Worm (Caenorhabditis elegans) whole organism, early embryonic: ENCODE results near the gene F21A3.4.

Source experiments
- B0310.2 ChIP-seq: sonication (generic microtip); optimal IDR thresholded peaks from 2 replicates; lab custom pipeline; 2016; ENCODE audit warnings: mild to moderate bottlenecking, missing genetic modification characterization, missing compliant biosample characterization
- aly-1 ChIP-seq: sonication (generic microtip); optimal IDR thresholded peaks from 2 replicates; lab custom pipeline; 2016; ENCODE audit warnings: missing genetic modification characterization, missing compliant biosample characterization
- ama-1 ChIP-seq: fragments of 150-350 bp; optimal IDR thresholded peaks from 2 replicates; lab custom pipeline; 2014
- ets-7 ChIP-seq: sonication (generic microtip); optimal IDR thresholded peaks from 2 replicates; lab custom pipeline; 2016; ENCODE audit warnings: missing genotype, missing genetic modification characterization, missing compliant biosample characterization
- flt-1 ChIP-seq: fragments of 200-800 bp; sonication (Bioruptor generic); IDR thresholded peaks from 2 replicates; pipeline ENCODE4 v1.3.6; 2022; ENCODE audit warnings: missing genetic modification characterization, missing compliant biosample characterization
- hmg-4 ChIP-seq: fragments of 200-800 bp; sonication (Bioruptor generic); optimal IDR thresholded peaks from 2 replicates; lab custom pipeline; 2018; ENCODE audit warnings: mild to moderate bottlenecking, missing genetic modification characterization, missing compliant biosample characterization
- hnd-1 ChIP-seq: sonication (generic microtip); optimal IDR thresholded peaks from 2 replicates; lab custom pipeline; 2016; ENCODE audit warnings: missing genetic modification characterization, missing compliant biosample characterization
- pes-1 ChIP-seq: fragments of 200-800 bp; sonication (Bioruptor generic); IDR thresholded peaks from 2 replicates; pipeline ENCODE4 v1.3.6; 2022; ENCODE audit warnings: missing genetic modification reagents, missing genetic modification characterization, missing compliant biosample characterization
- sea-1 ChIP-seq: fragments of 200-800 bp; sonication (Bioruptor generic); conservative IDR thresholded peaks from 2 replicates; pipeline ENCODE4 v1.3.6; 2022; ENCODE audit warnings: missing genetic modification characterization, missing compliant biosample characterization
- tbx-11 ChIP-seq: fragments of 200-800 bp; sonication (Bioruptor generic); IDR thresholded peaks from 2 replicates; pipeline ENCODE4 v1.3.6; 2022; ENCODE audit warnings: missing genetic modification characterization, missing compliant biosample characterization
- tbx-37 ChIP-seq: fragments of 200-800 bp; sonication (Bioruptor generic); conservative IDR thresholded peaks from 2 replicates; pipeline ENCODE4 v1.3.6; 2022; ENCODE audit warnings: missing genetic modification reagents, missing genetic modification characterization, missing compliant biosample characterization
- tra-4 ChIP-seq: sonication (generic microtip); optimal IDR thresholded peaks from 2 replicates; lab custom pipeline; 2017; ENCODE audit warnings: missing genetic modification characterization, missing compliant biosample characterization

ce11 chrV:15503603-15504002 lies 32.8 kb upstream of the F21A3.4 start:
- TF ChIP-seq pes-1 (GFP tag; lab: Robert Waterston, UW), result no peak
- no peak for TF ChIP-seq aly-1 (tag; lab: Kevin White, UChicago)
- no peak for TF ChIP-seq flt-1 (GFP tag; lab: Robert Waterston, UW)
- no peak for TF ChIP-seq tra-4
- no peak for TF ChIP-seq ama-1 (lab: Kevin White, UChicago)
- no peak for TF ChIP-seq sea-1 (GFP tag; lab: Robert Waterston, UW)
- no peak for TF ChIP-seq hnd-1 (tag; lab: Kevin White, UChicago)
- TF ChIP-seq B0310.2 (tag; lab: Kevin White, UChicago), result no peak
- TF ChIP-seq hmg-4 (GFP tag; lab: Kevin White, UChicago), result no peak
- no peak for TF ChIP-seq tbx-37 (GFP tag; lab: Robert Waterston, UW)
- TF ChIP-seq ets-7 (tag; lab: Kevin White, UChicago), result no peak
- no peak for TF ChIP-seq tbx-11
